Fruit fly (Drosophila melanogaster): ENCODE data around the gene CG10336.

The CG10336 gene

DNA sequence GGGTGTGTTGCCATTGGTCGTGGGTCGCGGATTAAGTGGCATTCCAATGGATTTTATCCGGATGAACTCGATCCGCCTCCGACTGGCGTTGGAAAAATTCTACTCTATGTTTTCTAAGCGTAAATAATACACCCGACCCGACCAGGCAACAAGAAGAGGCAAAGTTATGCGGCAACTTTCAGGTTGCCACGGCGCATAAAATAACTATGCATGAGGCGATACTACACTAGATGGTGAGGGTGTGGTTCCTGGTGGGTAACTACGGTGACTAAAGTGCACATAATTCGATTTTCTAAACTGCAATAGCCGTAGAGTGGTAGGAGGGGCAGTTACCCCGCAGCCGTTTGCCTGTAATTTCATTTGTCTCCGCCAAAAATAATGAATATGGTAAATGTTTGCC, 18.2 kb upstream of the CG10336 start, which contains the start of gene CG43338:
CG43338 (minus strand) TSS at position 101 of the 400 bp plus-strand sequence.
- no peak for TF ChIP-seq CG17186 (GFP tag; optimal IDR thresholded peaks at IDR 0.05)
- no peak for TF ChIP-seq CG8944 (GFP tag; optimal IDR thresholded peaks at IDR 0.05)
- TF ChIP-seq Ets65A (GFP tag) = no peak
- no peak for TF ChIP-seq CG8089 (GFP tag; optimal IDR thresholded peaks at IDR 0.05)
- no peak for TF ChIP-seq CG9437 (GFP tag; optimal IDR thresholded peaks at IDR 0.05)
- no peak for TF ChIP-seq CG4282 (GFP tag; optimal IDR thresholded peaks at IDR 0.05)
- no peak for TF ChIP-seq ranshi (GFP tag; IDR thresholded peaks at IDR 0.05)
- no peak for TF ChIP-seq fd102C (GFP tag; optimal IDR thresholded peaks at IDR 0.05)
- no peak for TF ChIP-seq CG6654 (GFP tag; optimal IDR thresholded peaks at IDR 0.05)
- TF ChIP-seq Dip2 (GFP tag; IDR thresholded peaks at IDR 0.05) = no peak
- TF ChIP-seq cad (GFP tag; optimal IDR thresholded peaks at IDR 0.05) = no peak

DNA sequence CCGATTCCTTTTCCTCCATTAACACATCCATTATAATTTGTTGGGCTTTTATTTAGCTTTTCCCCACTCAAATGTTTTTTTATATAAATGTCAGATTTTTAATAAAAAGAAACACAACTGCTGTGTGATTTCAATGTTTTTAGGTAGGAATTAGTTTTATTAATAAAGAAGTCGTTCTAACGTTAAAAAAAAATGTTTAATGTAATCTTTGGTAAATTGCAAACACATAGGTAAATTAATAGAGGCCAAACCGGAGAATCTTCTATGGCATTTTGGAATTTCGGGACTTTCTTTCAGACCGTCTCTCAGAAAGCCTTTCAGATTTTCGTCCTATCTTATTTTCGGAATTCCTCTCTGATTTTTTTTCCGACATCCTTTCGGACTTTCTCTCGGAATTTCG, 16.1 kb upstream of the CG10336 start, which contains the start of gene CG43339:
CG43339 (minus strand) TSS at position 101 of the 400 bp plus-strand sequence.
- TF ChIP-seq tx (GFP tag; optimal IDR thresholded peaks at IDR 0.05) (no peak), pan (optimal IDR thresholded peaks at IDR 0.05) (no peak), pan (GFP tag; optimal IDR thresholded peaks at IDR 0.05 in 1 of 2, IDR thresholded peaks at IDR 0.05 in 1 of 2) (no peak), ro (GFP tag; IDR thresholded peaks at IDR 0.05) (no peak), tin (GFP tag; optimal IDR thresholded peaks at IDR 0.05) (no peak), CG8089 (GFP tag; optimal IDR thresholded peaks at IDR 0.05) (no peak)

DNA sequence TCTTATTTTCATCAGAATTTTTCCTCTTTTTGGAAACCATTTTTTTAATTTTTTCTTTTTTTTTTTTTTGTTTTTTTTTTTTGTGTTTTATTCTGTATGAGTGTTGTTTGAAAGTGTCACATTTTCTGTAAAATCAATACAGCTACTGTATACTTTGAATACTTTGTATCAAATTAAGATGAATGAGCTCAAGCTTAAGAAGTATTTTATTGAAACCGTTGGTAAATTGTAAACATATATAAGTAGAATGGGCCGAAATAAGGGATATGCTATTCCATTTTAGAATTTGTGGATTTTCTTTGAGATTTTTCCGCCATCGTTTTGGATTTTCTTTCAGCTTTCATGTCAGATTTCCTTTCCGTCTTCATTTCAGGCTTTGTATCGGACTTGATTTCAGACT, 14.3 kb upstream of the CG10336 start, which contains the start of gene Mst36Fb:
Mst36Fb (minus strand) TSS at position 101 of the 400 bp plus-strand sequence.
- TF ChIP-seq caup (GFP tag; optimal IDR thresholded peaks at IDR 0.05; ENCODE audit: severe bottlenecking) = no peak
- no peak for TF ChIP-seq chn (GFP tag; optimal IDR thresholded peaks at IDR 0.05)
- no peak for TF ChIP-seq unc-4 (GFP tag; IDR thresholded peaks at IDR 0.05; ENCODE audit: partially characterized antibody)
- TF ChIP-seq MBD-R2 (GFP tag; IDR thresholded peaks at IDR 0.05) = no peak
- no peak for TF ChIP-seq Tbp (GFP tag; optimal IDR thresholded peaks at IDR 0.05)

dm6 chr2L:18676948-18677820, 12.1 kb upstream of the CG10336 start, which contains the start of the genes Mst36Fa and CG31751:
Gene Mst36Fa, minus strand, starts transcription at chr2L:18676998.
Gene CG31751, plus strand, starts transcription at chr2L:18677221.
- TF ChIP-seq schlank (tag; optimal IDR thresholded peaks at IDR 0.05) = peak; percentile 88
- TF ChIP-seq CG17361 (GFP tag; IDR thresholded peaks at IDR 0.05) = no peak; the same call in 2 of the 3 replicates
- TF ChIP-seq CG17186 (GFP tag; optimal IDR thresholded peaks at IDR 0.05) = peak; percentile 54
- no peak for TF ChIP-seq zen2 (GFP tag; IDR thresholded peaks at IDR 0.05; ENCODE audit: partially characterized antibody)
- no peak for TF ChIP-seq wdn (GFP tag; IDR thresholded peaks at IDR 0.05)
- peak; percentile 72 for TF ChIP-seq bcd (GFP tag; optimal IDR thresholded peaks at IDR 0.05)
- peak; percentile 50; the same call in 1 of the 3 replicates for TF ChIP-seq z (GFP tag; IDR thresholded peaks at IDR 0.05)
- TF ChIP-seq CG15269 (tag; optimal IDR thresholded peaks at IDR 0.05) = peak; percentile 81
- TF ChIP-seq HmgD (GFP tag; optimal IDR thresholded peaks at IDR 0.05) = peak; percentile 83
- peak; percentile 92 for TF ChIP-seq odd (GFP tag; optimal IDR thresholded peaks at IDR 0.05)
- TF ChIP-seq Scr (GFP tag; IDR thresholded peaks at IDR 0.05; ENCODE audit: partially characterized antibody) = no peak
- TF ChIP-seq ind (GFP tag; optimal IDR thresholded peaks at IDR 0.05) = peak; percentile 6
- TF ChIP-seq dmrt11E (tag; optimal IDR thresholded peaks at IDR 0.05) = no peak
- TF ChIP-seq sr (GFP tag; IDR thresholded peaks at IDR 0.05) = peak; percentile 45; the same call in 2 of the 3 replicates
- no peak for TF ChIP-seq Kr (GFP tag; optimal IDR thresholded peaks at IDR 0.05)
- TF ChIP-seq luna (GFP tag; optimal IDR thresholded peaks at IDR 0.05) = peak; percentile 63
- peak; percentile 8 for TF ChIP-seq CG30020 (tag; optimal IDR thresholded peaks at IDR 0.05)
- TF ChIP-seq CG34422 (GFP tag; IDR thresholded peaks at IDR 0.05) = peak; percentile 68; the same call in 1 of the 3 replicates
- TF ChIP-seq otp (GFP tag; IDR thresholded peaks at IDR 0.05) = peak; percentile 88; the same call in 2 of the 3 replicates
- peak; percentile 67 for TF ChIP-seq Sox102F (GFP tag; optimal IDR thresholded peaks at IDR 0.05)
- peak; percentile 39; the same call in 2 of the 3 replicates for TF ChIP-seq H15 (GFP tag; IDR thresholded peaks at IDR 0.05)
- TF ChIP-seq CG18599 (GFP tag; optimal IDR thresholded peaks at IDR 0.05) = peak; percentile 91
- TF ChIP-seq CrebB (tag; optimal IDR thresholded peaks at IDR 0.05) = peak; percentile 91
- peak; percentile 18 for TF ChIP-seq CG10462 (GFP tag; optimal IDR thresholded peaks at IDR 0.05)
- peak; percentile 11 for TF ChIP-seq CG8388 (GFP tag; optimal IDR thresholded peaks at IDR 0.05)
